Worm (Caenorhabditis elegans) whole organism, dauer: ENCODE results near the gene M163.10.

ENCODE experiments used
- unc-62 ChIP-seq: sonication (generic microtip); optimal IDR thresholded peaks from 2 replicates; lab custom pipeline; 2017; ENCODE audit warnings: missing biosample characterization, missing genetic modification reagents, missing genetic modification characterization

M163.10 gene

ce11 chrX:14470687-14471086 is at the start of gene M163.10:
TSS of gene M163.10 (plus strand) at chrX:14470987.
- TF ChIP-seq unc-62: no peak

ce11 chrX:14421529-14421982 is 49.2 kb upstream of the M163.10 start, which contains the start of gene F23D12.2:
TSS of gene F23D12.2 (minus strand) at chrX:14421579.
- TF ChIP-seq unc-62: no peak

DNA sequence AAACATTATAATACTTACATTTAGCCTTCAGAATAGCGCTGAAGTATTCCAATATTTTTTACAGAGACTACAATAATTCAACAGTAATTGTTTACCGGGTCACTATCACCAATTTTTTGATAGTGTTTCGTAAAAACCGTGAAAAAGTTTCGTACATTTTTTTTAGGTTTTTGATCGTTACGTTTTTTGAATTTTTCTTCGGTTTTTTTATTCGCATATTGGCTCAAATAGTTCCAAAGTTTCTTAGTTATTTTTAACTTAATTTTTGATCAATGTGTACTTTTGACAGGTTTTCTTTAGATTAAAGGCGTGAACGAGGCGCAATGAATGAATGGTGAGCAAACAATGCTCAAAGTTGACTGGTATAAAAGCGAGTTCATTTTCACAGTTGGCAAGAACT is 47.7 kb upstream of the M163.10 start, which contains the start of gene fipr-3:
TSS of gene fipr-3 (plus strand) at position 301 of the 400 bp plus-strand sequence.
- no peak for TF ChIP-seq unc-62

DNA sequence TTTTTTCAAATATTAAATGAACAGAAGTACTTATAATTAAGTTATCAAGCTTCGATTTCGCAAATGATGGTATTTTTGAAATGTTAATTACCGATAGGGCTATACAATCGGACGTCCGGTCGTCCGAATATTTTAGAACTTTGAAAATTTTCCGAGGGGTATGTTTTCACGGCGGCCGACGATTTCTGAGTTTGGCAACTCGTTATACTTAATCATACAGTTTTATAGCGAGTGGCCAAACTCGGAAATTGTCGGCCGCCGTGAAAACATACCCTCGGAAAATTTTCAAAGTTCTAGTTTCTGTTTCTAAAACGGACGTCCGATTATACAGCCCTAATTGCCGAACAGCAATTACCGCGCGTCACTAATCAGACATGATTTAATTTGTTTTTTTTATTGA is 46.6 kb upstream of the M163.10 start:
- TF ChIP-seq unc-62: no peak

DNA sequence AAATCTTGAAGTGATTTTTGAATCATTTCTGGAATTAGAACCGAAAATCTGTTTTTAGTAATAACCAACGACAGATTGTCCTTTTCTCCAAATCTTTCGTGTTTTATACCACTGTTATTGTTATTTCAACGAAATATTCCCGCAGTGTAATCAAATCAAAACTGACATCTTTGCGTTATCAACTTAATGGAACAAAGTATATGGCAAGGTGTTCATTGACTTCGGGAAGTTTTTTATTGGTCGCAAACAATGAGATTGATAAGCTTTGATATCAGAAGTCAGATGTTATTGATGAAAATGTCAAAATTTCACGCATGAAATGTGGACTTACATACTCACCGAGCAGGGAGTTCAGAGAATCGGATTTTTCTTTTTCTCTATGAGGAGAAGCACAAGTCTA is 46.1 kb upstream of the M163.10 start, which contains the start of gene F23D12.11:
TSS of gene F23D12.11 (minus strand) at position 79 of the 400 bp plus-strand sequence.
- TF ChIP-seq unc-62: no peak

- no peak for TF ChIP-seq unc-62
These were observed 42.7 kb upstream of the M163.10 start, which contains the start of gene F23D12.1 for ce11 chrX:14428052-14428451. TSS of gene F23D12.1 (minus strand) at chrX:14428152.

ce11 chrX:14430436-14430835 is 40.4 kb upstream of the M163.10 start:
- TF ChIP-seq unc-62: no peak

- no peak for TF ChIP-seq unc-62
These were observed 35.1 kb upstream of the M163.10 start for ce11 chrX:14435648-14436155.

ce11 chrX:14442321-14442720 is 28.5 kb upstream of the M163.10 start, which contains the start of gene F23D12.3:
TSS of gene F23D12.3 (plus strand) at chrX:14442621.
- TF ChIP-seq unc-62: no peak

DNA sequence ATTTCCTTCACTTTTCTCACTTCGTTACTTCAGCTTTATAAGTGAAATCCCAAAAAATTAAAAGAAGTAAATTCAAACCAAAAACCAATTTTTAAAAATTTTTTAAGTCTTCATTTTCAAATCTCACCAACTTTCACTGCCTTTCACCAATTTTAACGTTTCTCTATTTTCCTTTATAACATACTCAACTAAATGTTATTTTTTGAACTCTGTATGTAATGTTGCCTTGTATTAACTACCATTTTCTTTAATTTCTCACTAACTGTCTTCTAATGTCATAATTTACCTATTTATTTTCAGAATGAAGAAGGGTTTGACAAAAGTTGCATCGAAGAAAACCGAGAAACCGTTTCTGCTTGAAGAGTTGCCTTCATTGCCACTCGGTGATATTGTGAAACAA is 26.1 kb upstream of the M163.10 start, which contains the start of gene F23D12.4:
TSS of gene F23D12.4 (plus strand) at position 301 of the 400 bp plus-strand sequence.
- no peak for TF ChIP-seq unc-62

ce11 chrX:14447498-14447897 is 23.3 kb upstream of the M163.10 start:
- TF ChIP-seq unc-62: no peak

ce11 chrX:14447910-14448309 is 22.9 kb upstream of the M163.10 start, which contains the start of gene jmjd-3.2:
TSS of gene jmjd-3.2 (plus strand) at chrX:14448210.
- TF ChIP-seq unc-62: no peak

- TF ChIP-seq unc-62: no peak
These were observed 17.1 kb upstream of the M163.10 start, which contains the start of gene F23D12.7 for ce11 chrX:14453735-14454134. TSS of gene F23D12.7 (minus strand) at chrX:14453835.

DNA sequence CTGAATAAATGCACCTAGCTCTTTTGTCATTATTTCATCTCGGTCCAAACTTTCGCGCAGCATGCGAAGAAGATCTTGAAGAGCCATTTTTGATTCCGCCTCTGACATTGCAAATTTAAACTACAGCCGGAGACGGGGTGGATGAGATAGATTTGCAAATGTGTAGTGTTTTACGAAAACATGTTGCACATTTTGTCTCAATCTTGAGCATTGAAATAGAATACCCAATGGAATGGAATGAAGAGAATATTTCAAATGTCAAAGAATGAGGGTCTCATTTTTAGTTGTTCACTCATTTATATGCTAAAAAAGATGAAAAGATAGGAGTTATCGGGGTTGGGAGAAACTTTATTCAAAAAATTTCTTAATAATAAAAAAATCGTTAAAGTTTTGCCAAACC is 15.4 kb upstream of the M163.10 start, which contains the start of gene Y66C5A.1:
TSS of gene Y66C5A.1 (minus strand) at position 101 of the 400 bp plus-strand sequence.
- no peak for TF ChIP-seq unc-62

ce11 chrX:14460412-14460811 is 10.4 kb upstream of the M163.10 start, which contains the start of gene Y66C5A.2:
TSS of gene Y66C5A.2 (plus strand) at chrX:14460712.
- TF ChIP-seq unc-62: no peak

DNA sequence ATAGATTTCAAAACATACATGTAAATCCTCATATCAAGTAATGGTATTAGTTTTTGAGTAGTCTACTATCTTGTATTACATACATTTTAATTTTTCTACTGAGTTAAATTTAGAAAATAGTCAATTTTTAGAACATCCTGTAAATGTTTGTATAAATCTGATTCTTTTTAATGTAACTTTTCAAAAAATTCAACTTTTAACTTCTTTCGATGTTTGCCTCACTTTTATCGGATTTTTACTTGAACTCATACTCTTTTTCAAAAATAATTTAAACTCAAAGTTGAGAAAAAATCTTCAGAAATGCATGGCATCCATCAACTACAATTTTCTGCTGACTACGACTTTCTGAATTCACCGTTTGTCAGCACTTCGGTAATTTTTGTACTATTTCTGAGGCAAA is 6.3 kb upstream of the M163.10 start, which contains the start of gene M163.7:
TSS of gene M163.7 (plus strand) at position 301 of the 400 bp plus-strand sequence.
- no peak for TF ChIP-seq unc-62

- TF ChIP-seq unc-62: no peak
These were observed 5.2 kb upstream of the M163.10 start, which contains the start of gene M163.22 for ce11 chrX:14465593-14465992. TSS of gene M163.22 (plus strand) at chrX:14465893.

DNA sequence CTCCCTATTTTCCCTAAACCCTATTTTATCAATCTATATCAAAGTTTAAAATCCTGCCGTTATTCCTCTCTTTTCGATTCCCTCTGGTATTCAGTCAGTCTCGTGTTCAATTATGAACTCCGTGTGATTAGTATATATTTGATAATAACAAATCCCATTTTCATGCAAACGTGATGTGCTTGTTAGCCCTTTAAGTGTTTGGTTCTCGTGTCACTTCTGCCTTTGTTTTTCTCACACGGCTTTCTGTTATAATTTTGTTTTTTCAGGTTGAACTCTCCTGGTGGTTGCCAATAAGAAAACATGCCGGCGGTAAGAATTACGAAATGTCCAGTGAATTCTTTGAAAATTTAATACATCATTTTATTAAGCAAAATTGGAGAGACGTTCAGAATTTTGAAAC is 4.3 kb upstream of the M163.10 start, which contains the start of gene M163.21:
TSS of gene M163.21 (plus strand) at position 301 of the 400 bp plus-strand sequence.
- no peak for TF ChIP-seq unc-62
